Fruit fly (Drosophila melanogaster): ENCODE results near the gene Wdr24.

Wdr24 gene

dm6 chr3R:29699220-29699619 lies 45.7 kb downstream of the Wdr24 start (continued):
- TF ChIP-seq Eip74EF (GFP tag; optimal IDR thresholded peaks at IDR 0.05) (peak in 1 of 2 experiments; percentile 13), Hey (tag; optimal IDR thresholded peaks at IDR 0.05) (no peak), insv (GFP tag; optimal IDR thresholded peaks at IDR 0.05) (no peak), sens-2 (GFP tag; IDR thresholded peaks at IDR 0.05) (peak; percentile 62; the same call in 1 of the 2 replicates), Fer2 (tag; optimal IDR thresholded peaks at IDR 0.05) (no peak), CG17328 (GFP tag; IDR thresholded peaks at IDR 0.05) (peak; percentile 53), CG4424 (GFP tag; optimal IDR thresholded peaks at IDR 0.05) (peak; percentile 45), Xbp1 (GFP tag; optimal IDR thresholded peaks at IDR 0.05) (peak; percentile 0), CG31441 (GFP tag; IDR thresholded peaks at IDR 0.05) (peak; percentile 66), CG6683 (GFP tag; optimal IDR thresholded peaks at IDR 0.05) (no peak), fd64A (GFP tag; optimal IDR thresholded peaks at IDR 0.05) (no peak), dan (GFP tag; IDR thresholded peaks at IDR 0.05) (peak; percentile 65; the same call in 1 of the 2 replicates), nmo (GFP tag; optimal IDR thresholded peaks at IDR 0.05) (peak; percentile 69), dmrt99B (tag; optimal IDR thresholded peaks at IDR 0.05) (peak; percentile 62), Optix (GFP tag; IDR thresholded peaks at IDR 0.05) (peak; percentile 27; the same call in 1 of the 3 replicates), C15 (GFP tag; IDR thresholded peaks at IDR 0.05) (no peak), lilli (GFP tag; optimal IDR thresholded peaks at IDR 0.05) (no peak), CG6689 (GFP tag; IDR thresholded peaks at IDR 0.05) (peak; percentile 69), CG33557 (GFP tag; optimal IDR thresholded peaks at IDR 0.05) (no peak), CG30403 (GFP tag; optimal IDR thresholded peaks at IDR 0.05) (peak; percentile 38), danr (GFP tag; IDR thresholded peaks at IDR 0.05) (peak; percentile 52; the same call in 1 of the 2 replicates), H15 (GFP tag; IDR thresholded peaks at IDR 0.05) (peak; percentile 65; the same call in 1 of the 3 replicates), Awh (GFP tag; IDR thresholded peaks at IDR 0.05) (peak; percentile 65; the same call in 1 of the 2 replicates), al (GFP tag; IDR thresholded peaks at IDR 0.05) (no peak), CG11093 (GFP tag; IDR thresholded peaks at IDR 0.05) (peak; percentile 41; the same call in 1 of the 3 replicates), E2f1 (GFP tag; IDR thresholded peaks at IDR 0.05) (peak; percentile 50), ind (GFP tag; optimal IDR thresholded peaks at IDR 0.05) (no peak), Scr (GFP tag; IDR thresholded peaks at IDR 0.05; ENCODE audit: partially characterized antibody) (no peak)

- TF ChIP-seq CG12071 (GFP tag; optimal IDR thresholded peaks at IDR 0.05) (no peak), z (GFP tag; IDR thresholded peaks at IDR 0.05) (no peak), her (GFP tag; optimal IDR thresholded peaks at IDR 0.05) (no peak), tll (GFP tag; optimal IDR thresholded peaks at IDR 0.05) (peak in 1 of 2 experiments; percentile 41), abd-A (tag; optimal IDR thresholded peaks at IDR 0.05) (no peak), D19B (GFP tag; optimal IDR thresholded peaks at IDR 0.05) (no peak), D (optimal IDR thresholded peaks at IDR 0.05) (peak; percentile 94), D (GFP tag; optimal IDR thresholded peaks at IDR 0.05) (no peak), Hr3 (GFP tag; optimal IDR thresholded peaks at IDR 0.05) (no peak), Ets65A (GFP tag) (peak; percentile 56)
Observed at dm6 chr3R:29697841-29698240, 47.1 kb downstream of the Wdr24 start.

dm6 chr3R:29696359-29696758 lies 48.5 kb downstream of the Wdr24 start:
- TF ChIP-seq CG18262 (tag; optimal IDR thresholded peaks at IDR 0.05) (peak; percentile 38), gem (tag; optimal IDR thresholded peaks at IDR 0.05) (peak; percentile 55), CG7556 (GFP tag; optimal IDR thresholded peaks at IDR 0.05) (no peak), CG3726 (GFP tag; IDR thresholded peaks at IDR 0.05) (no peak), CG10979 (tag; optimal IDR thresholded peaks at IDR 0.05) (peak; percentile 65), ind (GFP tag; optimal IDR thresholded peaks at IDR 0.05) (no peak), zfh1 (GFP tag; IDR thresholded peaks at IDR 0.05) (peak; percentile 77), CG1647 (GFP tag; optimal IDR thresholded peaks at IDR 0.05) (no peak), slbo (GFP tag; IDR thresholded peaks at IDR 0.05) (no peak), CG10321 (GFP tag; IDR thresholded peaks at IDR 0.05) (no peak), gsb (GFP tag; IDR thresholded peaks at IDR 0.05) (no peak), CG1603 (tag; optimal IDR thresholded peaks at IDR 0.05) (peak; percentile 63), Neu2 (GFP tag; optimal IDR thresholded peaks at IDR 0.05; ENCODE audit: borderline replicate concordance) (no peak), Ravus (GFP tag; IDR thresholded peaks at IDR 0.05) (no peak), CG11247 (GFP tag; IDR thresholded peaks at IDR 0.05) (no peak)
